Fruit fly (Drosophila melanogaster) whole organism, adult: ENCODE results near the gene Sfp24Bb.

Experiments used
- CG11617 ChIP-seq: fragments of 200-800 bp; sonication (Bioruptor generic); optimal IDR thresholded peaks from 2 replicates; lab custom pipeline; 2017; ENCODE audit warnings: mild to moderate bottlenecking, missing biosample characterization, missing genetic modification reagents, missing genetic modification characterization
- CG1620 ChIP-seq: fragments of 200-800 bp; sonication (Bioruptor generic); optimal IDR thresholded peaks from 2 replicates; lab custom pipeline; 2016; ENCODE audit warnings: missing biosample characterization, missing genetic modification characterization
- CG33017 ChIP-seq: fragments of 200-800 bp; sonication (Bioruptor generic); optimal IDR thresholded peaks from 2 replicates; lab custom pipeline; 2018; ENCODE audit warnings: missing biosample characterization, mild to moderate bottlenecking, missing genetic modification characterization, moderate library complexity
- CG7045 ChIP-seq: fragments of 200-800 bp; sonication (Bioruptor generic); optimal IDR thresholded peaks from 2 replicates; lab custom pipeline; 2017; ENCODE audit warnings: missing biosample characterization, mild to moderate bottlenecking, missing genetic modification characterization
- Clk ChIP-seq: fragments of 200-800 bp; sonication (Bioruptor generic); optimal IDR thresholded peaks from 2 replicates; lab custom pipeline; 2017; ENCODE audit warnings: missing biosample characterization, missing genetic modification characterization
- Hr96 ChIP-seq: fragments of 200-800 bp; sonication (Bioruptor generic); optimal IDR thresholded peaks from 2 replicates; lab custom pipeline; 2016; ENCODE audit warnings: missing biosample characterization, missing genetic modification characterization
- Mnt ChIP-seq: fragments of 200-800 bp; sonication (Bioruptor generic); optimal IDR thresholded peaks from 2 replicates; lab custom pipeline; 2016; ENCODE audit warnings: missing biosample characterization, mild to moderate bottlenecking, missing genetic modification characterization
- bab1 ChIP-seq: fragments of 200-800 bp; sonication (Bioruptor generic); optimal IDR thresholded peaks from 3 replicates; lab custom pipeline; 2019; ENCODE audit warnings: missing biosample characterization, mild to moderate bottlenecking, missing genetic modification characterization, moderate library complexity
- ovo ChIP-seq: fragments of 200-800 bp; sonication (Bioruptor generic); optimal IDR thresholded peaks from 2 replicates; lab custom pipeline; 2016; ENCODE audit warnings: missing biosample characterization, missing genetic modification characterization
- pad ChIP-seq: fragments of 200-800 bp; sonication (Bioruptor generic); optimal IDR thresholded peaks from 3 replicates; lab custom pipeline; 2017; ENCODE audit warnings: missing biosample characterization, missing genetic modification characterization, mild to moderate bottlenecking, moderate library complexity, missing genetic modification reagents
- toe ChIP-seq: fragments of 200-800 bp; sonication (Bioruptor generic); optimal IDR thresholded peaks from 2 replicates; lab custom pipeline; 2016; ENCODE audit warnings: missing biosample characterization, missing genetic modification characterization

DNA sequence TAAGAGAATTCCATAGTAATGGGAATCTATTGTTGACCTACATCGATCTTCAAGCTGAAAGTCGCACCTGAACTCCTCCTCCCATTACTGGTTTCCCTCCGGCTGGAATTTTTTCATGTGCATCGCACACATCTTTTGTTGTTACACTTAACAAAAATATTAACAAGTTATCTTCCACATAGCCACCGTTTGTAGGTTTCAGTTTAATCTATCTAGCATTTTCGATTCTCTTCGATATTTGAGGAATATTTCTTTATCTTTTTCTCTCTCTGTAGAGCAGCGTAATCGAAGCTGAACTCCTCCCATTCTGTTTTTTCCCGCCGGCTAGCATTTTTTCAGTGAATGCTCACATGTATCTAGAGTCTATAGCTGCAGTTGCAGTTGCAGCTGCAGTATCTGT, 44.8 kb downstream of the Sfp24Bb start:
- TF ChIP-seq Mnt (no peak), CG33017 (tag; lab: Kevin White, UChicago) (no peak), bab1 (GFP tag; lab: Kevin White, UChicago) (no peak), Clk (no peak), Hr96 (GFP tag; lab: Kevin White, UChicago) (no peak), pad (GFP tag; lab: Kevin White, UChicago) (no peak), toe (GFP tag; lab: Kevin White, UChicago) (no peak), CG1620 (GFP tag; lab: Kevin White, UChicago) (no peak), CG11617 (GFP tag; lab: Kevin White, UChicago) (no peak), ovo (GFP tag; lab: Kevin White, UChicago) (no peak), CG7045 (GFP tag; lab: Kevin White, UChicago) (no peak)
